Worm (Caenorhabditis elegans) whole organism, L4 larva: ENCODE results near the gene pygl-1.

Source experiments
- daf-12 ChIP-seq: fragments of 150-350 bp; optimal IDR thresholded peaks from 2 replicates; lab custom pipeline; 2014; ENCODE audit warnings: missing biosample characterization, missing genetic modification reagents, missing genetic modification characterization
- mep-1 ChIP-seq: fragments of 150-350 bp; sonication (generic microtip); optimal IDR thresholded peaks from 3 replicates; lab custom pipeline; 2014; ENCODE audit warnings: missing biosample characterization, missing genetic modification characterization
- nhr-111 ChIP-seq: fragments of 200-800 bp; sonication (Bioruptor generic); optimal IDR thresholded peaks from 2 replicates; lab custom pipeline; 2018; ENCODE audit warnings: mild to moderate bottlenecking, missing genetic modification characterization, missing compliant biosample characterization
- nhr-25 ChIP-seq: sonication (generic microtip); optimal IDR thresholded peaks from 2 replicates; lab custom pipeline; 2017; ENCODE audit warnings: missing genetic modification characterization, mild to moderate bottlenecking, missing compliant biosample characterization, antibody characterized with exemption, moderate library complexity, borderline replicate concordance; ENCODE audit not compliant: insufficient read depth
- vab-7 ChIP-seq: fragments of 200-800 bp; sonication (Bioruptor generic); IDR thresholded peaks from 2 replicates; pipeline ENCODE4 v1.3.6; 2022; ENCODE audit warnings: missing genetic modification reagents, missing genetic modification characterization, missing compliant biosample characterization

- TF ChIP-seq mep-1 (tag; lab: Kevin White, UChicago) (no peak), nhr-25 (no peak), nhr-111 (GFP tag; lab: Kevin White, UChicago) (no peak), daf-12 (tag; lab: Kevin White, UChicago) (no peak), vab-7 (no peak)
These were observed 38.0 kb downstream of the pygl-1 start for ce11 chrV:3616844-3617243.
